Worm (Caenorhabditis elegans) whole organism, mixed stage, embryonic: Measurements from ENCODE around the gene vps-41.

ENCODE experiments used
- ceh-39 ChIP-seq: fragments of 150-350 bp; optimal IDR thresholded peaks from 2 replicates; lab custom pipeline; 2014; ENCODE audit warnings: missing biosample characterization, missing genetic modification characterization
- cnd-1 ChIP-seq: fragments of 200-800 bp; sonication (Bioruptor generic); optimal IDR thresholded peaks from 2 replicates; lab custom pipeline; 2018; ENCODE audit warnings: mild to moderate bottlenecking, missing genetic modification characterization, missing compliant biosample characterization
- elt-1 ChIP-seq: sonication (generic microtip); optimal IDR thresholded peaks from 2 replicates; lab custom pipeline; 2017; ENCODE audit warnings: missing genetic modification characterization, mild to moderate bottlenecking, missing compliant biosample characterization, antibody characterized with exemption, moderate library complexity, borderline replicate concordance; ENCODE audit not compliant: insufficient read depth
- elt-3 ChIP-seq: fragments of 150-350 bp; optimal IDR thresholded peaks from 2 replicates; lab custom pipeline; 2014; ENCODE audit warnings: missing biosample characterization, missing genetic modification characterization
- mep-1 ChIP-seq: fragments of 150-350 bp; optimal IDR thresholded peaks from 2 replicates; lab custom pipeline; 2017; ENCODE audit warnings: missing biosample characterization, missing genetic modification reagents, missing genetic modification characterization, inconsistent platforms
- mls-2 ChIP-seq: sonication (generic microtip); optimal IDR thresholded peaks from 2 replicates; lab custom pipeline; 2016; ENCODE audit warnings: mild to moderate bottlenecking, missing genetic modification characterization, moderate library complexity, missing compliant biosample characterization
- nhr-12 ChIP-seq: fragments of 150-350 bp; optimal IDR thresholded peaks from 2 replicates; lab custom pipeline; 2014; ENCODE audit warnings: missing biosample characterization, missing genetic modification characterization
- nhr-237 ChIP-seq: fragments of 150-350 bp; optimal IDR thresholded peaks from 2 replicates; lab custom pipeline; 2014; ENCODE audit warnings: missing biosample characterization, missing genetic modification characterization
- nhr-76 ChIP-seq: sonication (generic microtip); optimal IDR thresholded peaks from 2 replicates; lab custom pipeline; 2017; ENCODE audit warnings: missing biosample characterization, missing genetic modification characterization
- unc-39 ChIP-seq: fragments of 150-350 bp; optimal IDR thresholded peaks from 2 replicates; lab custom pipeline; 2014; ENCODE audit warnings: missing biosample characterization, missing genetic modification characterization
- unc-62 ChIP-seq: fragments of 150-350 bp; optimal IDR thresholded peaks from 2 replicates; lab custom pipeline; 2014; ENCODE audit warnings: missing biosample characterization, missing genetic modification reagents, missing genetic modification characterization
- ztf-11 ChIP-seq: fragments of 150-350 bp; optimal IDR thresholded peaks from 2 replicates; lab custom pipeline; 2014; ENCODE audit warnings: missing biosample characterization, missing genetic modification characterization

DNA sequence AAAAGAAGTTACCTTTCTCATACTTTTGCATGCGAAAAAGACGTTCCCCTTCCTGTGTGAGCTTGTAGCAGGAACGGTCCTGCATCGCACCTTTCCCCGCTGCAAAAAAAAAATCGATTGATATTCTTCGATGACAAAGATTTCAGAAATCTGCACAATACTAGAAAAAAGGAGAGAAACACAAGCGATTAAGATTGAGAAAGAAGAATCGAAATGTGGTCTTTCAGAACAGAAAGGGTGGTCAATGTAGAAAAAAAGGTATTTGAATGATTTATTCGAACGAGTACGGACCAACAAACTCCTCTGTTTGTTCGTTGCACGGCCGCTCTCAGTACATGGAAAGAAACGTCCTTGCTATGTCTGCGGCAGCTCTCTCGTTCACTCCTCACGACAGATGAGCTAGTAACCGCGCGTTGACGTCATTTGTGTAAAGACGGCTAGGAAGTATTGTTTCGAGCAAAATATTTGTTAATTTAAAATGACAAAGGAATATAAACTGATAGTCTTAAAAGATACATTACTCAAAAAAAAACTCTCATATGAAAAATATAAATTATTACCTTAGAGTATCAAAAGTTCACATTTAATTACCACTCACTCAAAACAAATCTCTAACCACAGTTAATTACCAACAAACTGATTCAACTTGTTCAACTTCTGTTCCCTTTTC is 14.4 kb downstream of the vps-41 start, which contains the start of gene ift-81:
- TF ChIP-seq ztf-11 (tag; lab: Kevin White, UChicago) (no peak), elt-1 (tag; lab: Kevin White, UChicago) (no peak), nhr-237 (tag; lab: Kevin White, UChicago) (no peak), mls-2 (tag; lab: Kevin White, UChicago) (no peak), unc-39 (tag; lab: Kevin White, UChicago) (no peak), nhr-76 (tag; lab: Kevin White, UChicago) (no peak), elt-3 (no peak), ceh-39 (tag; lab: Kevin White, UChicago) (no peak), unc-62 (GFP tag; lab: Kevin White, UChicago) (no peak), mep-1 (tag; lab: Kevin White, UChicago) (peak; percentile 29), cnd-1 (tag; lab: Kevin White, UChicago) (no peak), nhr-12 (no peak)
